Worm (Caenorhabditis elegans) whole organism, L2 larva: Measurements from ENCODE around the gene srh-1.

Source experiments
- Y55F3AM.14 ChIP-seq: fragments of 200-800 bp; sonication (Bioruptor generic); optimal IDR thresholded peaks from 2 replicates; lab custom pipeline; 2018; ENCODE audit warnings: mild to moderate bottlenecking, missing genetic modification characterization, missing compliant biosample characterization
- alr-1 ChIP-seq: fragments of 150-350 bp; optimal IDR thresholded peaks from 2 replicates; lab custom pipeline; 2014; ENCODE audit warnings: missing biosample characterization, missing genetic modification characterization
- lin-11 ChIP-seq: fragments of 150-350 bp; sonication (generic microtip); optimal IDR thresholded peaks from 2 replicates; lab custom pipeline; 2014; ENCODE audit warnings: missing biosample characterization, missing genetic modification characterization, inconsistent platforms, mixed read lengths
- lsy-2 ChIP-seq, 2 experiments: fragments of 150-350 bp in 1 of 2; sonication (generic microtip) in 1 of 2; optimal IDR thresholded peaks; 2 replicates each; lab custom pipeline; 2014 to 2017; ENCODE audit warnings: missing biosample characterization in 2 of 2, missing genetic modification characterization in 2 of 2
- nhr-129 ChIP-seq: fragments of 150-350 bp; optimal IDR thresholded peaks from 2 replicates; lab custom pipeline; 2014; ENCODE audit warnings: missing biosample characterization, missing genetic modification characterization
- unc-62 ChIP-seq: fragments of 150-350 bp; optimal IDR thresholded peaks from 2 replicates; lab custom pipeline; 2014; ENCODE audit warnings: missing biosample characterization, missing genetic modification reagents, missing genetic modification characterization

DNA sequence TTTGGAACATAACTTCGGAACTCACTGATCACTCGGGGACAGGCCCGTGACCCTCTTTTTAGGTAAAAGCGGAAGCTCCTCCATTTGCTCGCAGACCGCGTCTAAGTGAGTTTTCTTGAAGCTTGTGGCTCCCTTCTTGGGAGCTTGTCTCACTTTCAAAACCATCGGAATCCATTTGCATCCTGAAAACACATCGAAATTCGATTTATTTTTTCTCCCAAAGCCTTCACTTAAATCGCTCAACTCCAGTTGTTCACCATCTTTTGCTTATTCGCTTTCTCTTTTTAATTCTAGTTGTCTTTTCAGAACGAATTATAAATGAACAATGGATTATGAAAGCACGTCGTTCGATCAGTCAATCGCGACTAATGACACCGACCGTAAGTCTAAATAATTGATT lies 26.4 kb upstream of the srh-1 start, which contains the start of gene T11F9.1:
- no peak for TF ChIP-seq lsy-2 (tag; optimal IDR thresholded peaks at IDR 0.05; lab: Kevin White, UChicago)
- no peak for TF ChIP-seq nhr-129
- no peak for TF ChIP-seq unc-62 (GFP tag; lab: Kevin White, UChicago)
- no peak for TF ChIP-seq lin-11 (tag; lab: Kevin White, UChicago)
- no peak for TF ChIP-seq Y55F3AM.14
- TF ChIP-seq alr-1 (tag; lab: Kevin White, UChicago), result no peak
